Worm (Caenorhabditis elegans): Measurements from ENCODE around the gene M199.136.
"Not testable (repeated sequence)": the region's sequence is repeated elsewhere in the genome, so short reads cannot be mapped to it uniquely, and the experiment has no call there.

Gene M199.136

DNA sequence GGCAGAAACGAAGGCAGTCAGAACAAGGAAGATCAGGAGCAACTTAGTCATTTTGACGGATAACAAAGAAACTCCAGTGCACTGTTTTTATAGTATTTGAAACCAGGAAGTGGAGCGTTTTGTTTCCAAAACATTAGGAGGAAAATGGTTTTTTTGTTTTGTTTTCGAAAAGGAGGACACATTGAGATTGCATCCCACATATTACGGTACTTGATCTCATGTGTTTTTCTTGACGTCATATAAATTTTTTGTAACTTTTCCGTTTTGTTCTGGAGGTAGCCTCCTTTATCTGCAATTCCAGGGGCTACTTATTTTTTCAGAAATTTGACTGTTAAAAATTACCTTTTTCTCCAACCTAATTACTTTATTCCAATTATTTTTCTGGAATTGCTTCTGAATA lies 9.2 kb downstream of the M199.136 start, which contains the start of gene M199.9:
Gene M199.9, minus strand, starts transcription at position 101 of the 400 bp plus-strand sequence.
- no peak for TF ChIP-seq mec-3 (tag; optimal IDR thresholded peaks at IDR 0.05; ENCODE audit: borderline replicate concordance)
- no peak for TF ChIP-seq K02D7.2 (tag; optimal IDR thresholded peaks at IDR 0.05)
- TF ChIP-seq ceh-18 (tag; optimal IDR thresholded peaks at IDR 0.05) = no peak
- no peak for TF ChIP-seq unc-55 (GFP tag; optimal IDR thresholded peaks at IDR 0.05)
- no peak for TF ChIP-seq ceh-31 (tag; optimal IDR thresholded peaks at IDR 0.05)
- TF ChIP-seq dve-1 (tag; optimal IDR thresholded peaks at IDR 0.05) = no peak
- no peak for TF ChIP-seq lim-6 (tag; optimal IDR thresholded peaks at IDR 0.05)
- no peak for TF ChIP-seq hlh-30 (tag; optimal IDR thresholded peaks at IDR 0.05; ENCODE audit: insufficient read depth)
- TF ChIP-seq sox-4 (tag; optimal IDR thresholded peaks at IDR 0.05) = no peak

DNA sequence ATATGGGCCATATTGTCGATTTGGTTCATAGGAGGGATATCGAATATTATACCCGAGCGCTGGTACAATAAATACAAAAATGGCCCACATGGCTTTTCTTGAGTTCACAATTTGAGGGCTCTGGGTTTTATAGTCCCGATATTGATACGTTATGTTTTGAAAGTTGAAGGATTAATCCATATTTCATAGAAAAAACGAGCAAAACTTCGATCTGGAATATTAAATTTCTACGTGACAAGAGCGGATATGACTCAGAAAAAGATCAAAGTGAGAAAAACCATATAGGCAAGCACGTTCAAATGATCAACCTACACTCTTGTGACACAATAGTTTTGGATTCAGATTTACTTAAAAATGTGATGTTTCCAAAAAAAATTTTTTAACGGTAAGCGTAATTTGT lies 13.2 kb downstream of the M199.136 start, which contains the start of gene col-135:
Gene col-135, minus strand, starts transcription at position 101 of the 400 bp plus-strand sequence.
- no peak for TF ChIP-seq pha-2 (tag; optimal IDR thresholded peaks at IDR 0.05)
- TF ChIP-seq ceh-24 (tag; optimal IDR thresholded peaks at IDR 0.05) = no peak
- no peak for TF ChIP-seq ceh-19 (GFP tag; optimal IDR thresholded peaks at IDR 0.05)
- no peak for TF ChIP-seq ceh-22 (tag; optimal IDR thresholded peaks at IDR 0.05)
- TF ChIP-seq nhr-11 (tag; optimal IDR thresholded peaks at IDR 0.05) = no peak
- TF ChIP-seq ceh-30 (tag; optimal IDR thresholded peaks at IDR 0.05) = no peak
- TF ChIP-seq K02D7.2 (tag; optimal IDR thresholded peaks at IDR 0.05) = no peak
- TF ChIP-seq eyg-1 (tag; optimal IDR thresholded peaks at IDR 0.05) = no peak
- TF ChIP-seq ceh-18 (tag; optimal IDR thresholded peaks at IDR 0.05) = no peak
- no peak for TF ChIP-seq lin-11 (tag; optimal IDR thresholded peaks at IDR 0.05)
- TF ChIP-seq tbx-2 (tag; optimal IDR thresholded peaks at IDR 0.05) = no peak

DNA sequence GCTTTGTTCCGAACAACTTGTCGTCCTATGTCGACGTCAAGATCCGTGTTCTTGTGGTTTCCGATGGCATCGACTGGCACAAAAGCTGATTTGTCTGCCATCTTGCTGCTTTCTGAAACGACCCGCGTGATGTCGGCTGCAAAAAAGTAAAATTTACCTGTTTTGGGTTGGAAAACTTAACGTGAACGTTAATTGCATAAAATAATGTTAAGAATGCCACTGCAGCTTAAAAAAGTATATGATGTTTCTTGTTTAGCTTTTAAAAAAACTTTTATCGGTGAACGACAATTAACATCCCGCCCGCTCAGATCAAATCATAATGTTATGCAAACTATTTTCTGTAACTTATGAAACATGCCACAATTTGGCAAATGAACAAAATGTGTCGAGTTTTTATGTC lies 15.4 kb downstream of the M199.136 start, which contains the start of gene M199.8:
Gene M199.8, minus strand, starts transcription at position 101 of the 400 bp plus-strand sequence.
- TF ChIP-seq mec-3 (tag; optimal IDR thresholded peaks at IDR 0.05; ENCODE audit: borderline replicate concordance); ceh-48 (tag; optimal IDR thresholded peaks at IDR 0.05); sdc-2 (tag; optimal IDR thresholded peaks at IDR 0.05): not testable (repeated sequence)

DNA sequence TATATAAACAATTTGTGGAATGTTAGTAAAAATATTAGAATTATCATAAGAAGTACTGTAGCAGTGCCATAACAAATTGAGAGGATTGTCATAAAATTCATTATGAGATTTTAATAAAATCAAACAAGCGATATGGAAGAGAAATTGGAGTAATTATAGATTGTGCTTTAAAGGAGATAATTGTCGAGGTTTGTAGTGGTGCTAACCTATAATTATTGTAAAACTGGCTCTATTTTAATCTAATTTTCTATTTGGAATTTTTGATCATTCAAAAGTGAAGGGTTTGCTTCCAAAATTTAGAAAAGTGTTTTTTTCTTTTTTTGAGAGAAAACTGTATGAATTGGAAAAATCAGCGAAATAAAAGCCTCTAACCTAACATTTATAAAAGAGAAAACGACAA lies 22.3 kb downstream of the M199.136 start, which contains the start of gene srg-51:
Gene srg-51, minus strand, starts transcription at position 101 of the 400 bp plus-strand sequence.
- no peak for TF ChIP-seq C38D4.7 (GFP tag; optimal IDR thresholded peaks at IDR 0.05)
- TF ChIP-seq ama-1 (optimal IDR thresholded peaks at IDR 0.05) = no peak
- TF ChIP-seq lin-11 (tag; optimal IDR thresholded peaks at IDR 0.05) = no peak
- TF ChIP-seq fax-1 (tag; optimal IDR thresholded peaks at IDR 0.05) = no peak
- no peak for TF ChIP-seq ceh-9 (tag; optimal IDR thresholded peaks at IDR 0.05)
- TF ChIP-seq pqm-1 (tag; optimal IDR thresholded peaks at IDR 0.05) = no peak
- TF ChIP-seq fkh-6 (tag; optimal IDR thresholded peaks at IDR 0.05) = no peak
- no peak for TF ChIP-seq ttx-3 (tag; optimal IDR thresholded peaks at IDR 0.05)
- no peak for TF ChIP-seq pat-9 (tag; optimal IDR thresholded peaks at IDR 0.05)
- no peak for TF ChIP-seq ceh-14 (tag; optimal IDR thresholded peaks at IDR 0.05)
- no peak for TF ChIP-seq lim-6 (tag; optimal IDR thresholded peaks at IDR 0.05)
- no peak for TF ChIP-seq nhr-232 (tag; optimal IDR thresholded peaks at IDR 0.05)
- no peak for TF ChIP-seq tbx-7 (tag; optimal IDR thresholded peaks at IDR 0.05)
- no peak for TF ChIP-seq che-1 (tag; optimal IDR thresholded peaks at IDR 0.05)
- no peak for TF ChIP-seq unc-42 (tag; optimal IDR thresholded peaks at IDR 0.05)

DNA sequence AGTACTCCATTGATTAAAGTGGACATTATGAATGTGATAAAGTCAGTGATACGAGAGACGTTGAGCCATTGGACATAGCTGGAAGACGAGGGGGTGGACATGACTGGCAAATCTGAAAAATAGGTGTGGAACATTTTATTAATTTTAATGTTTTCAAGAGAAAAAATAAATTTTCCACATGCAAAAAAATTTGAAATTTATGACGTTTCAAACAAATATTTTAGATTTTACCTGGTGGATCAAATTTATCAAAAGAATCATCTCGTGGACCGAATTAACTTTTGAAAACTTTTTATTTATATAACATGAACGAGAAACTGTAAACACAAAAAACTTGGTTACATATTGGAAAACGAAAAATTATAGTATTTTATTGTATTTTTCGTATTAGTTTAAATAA lies 28.6 kb downstream of the M199.136 start, which contains the start of gene str-78:
Gene str-78, minus strand, starts transcription at position 101 of the 400 bp plus-strand sequence.
- TF ChIP-seq ceh-48 (tag; optimal IDR thresholded peaks at IDR 0.05) (no peak), mec-3 (tag; optimal IDR thresholded peaks at IDR 0.05; ENCODE audit: borderline replicate concordance) (no peak), K09A11.1 (tag; optimal IDR thresholded peaks at IDR 0.05; ENCODE audit: insufficient read depth) (no peak), ahr-1 (tag; optimal IDR thresholded peaks at IDR 0.05) (no peak), Y22D7AL.16 (tag; optimal IDR thresholded peaks at IDR 0.05) (no peak), tbx-2 (tag; optimal IDR thresholded peaks at IDR 0.05) (no peak), ceh-9 (tag; optimal IDR thresholded peaks at IDR 0.05) (no peak), unc-86 (tag; optimal IDR thresholded peaks at IDR 0.05) (no peak), pros-1 (tag; optimal IDR thresholded peaks at IDR 0.05) (no peak)
